Fruit fly (Drosophila melanogaster): ENCODE data around the gene VhaAC39-2.

- TF ChIP-seq CG14711 (tag; optimal IDR thresholded peaks at IDR 0.05) (no peak), bab1 (GFP tag; optimal IDR thresholded peaks at IDR 0.05) (no peak), CG5204 (GFP tag; optimal IDR thresholded peaks at IDR 0.05) (no peak), CG12768 (GFP tag; optimal IDR thresholded peaks at IDR 0.05) (no peak)
Observed at dm6 chr3R:23119873-23120272, 39.2 kb downstream of the VhaAC39-2 start.

Measured in whole organism, adult.